Worm (Caenorhabditis elegans) whole organism, L4 larva: Measurements from ENCODE around the gene F44D12.19.

Source experiments
- T26A8.4 ChIP-seq: fragments of 200-800 bp; sonication (Bioruptor generic); IDR thresholded peaks from 2 replicates; pipeline ENCODE4 v1.3.6; 2022; ENCODE audit warnings: missing genetic modification characterization, missing compliant biosample characterization
- ama-1 ChIP-seq: fragments of 150-350 bp; optimal IDR thresholded peaks from 2 replicates; lab custom pipeline; 2014; ENCODE audit warnings: inconsistent platforms, mixed read lengths
- ceh-28 ChIP-seq: fragments of 150-350 bp; optimal IDR thresholded peaks from 2 replicates; lab custom pipeline; 2014; ENCODE audit warnings: missing biosample characterization, missing genetic modification reagents, missing genetic modification characterization
- ceh-32 ChIP-seq: sonication (generic microtip); optimal IDR thresholded peaks from 2 replicates; lab custom pipeline; 2016; ENCODE audit warnings: mild to moderate bottlenecking, missing genetic modification characterization, missing compliant biosample characterization; ENCODE audit not compliant: poor library complexity
- ces-1 ChIP-seq: fragments of 150-350 bp; sonication (generic microtip); optimal IDR thresholded peaks from 4 replicates; lab custom pipeline; 2014; ENCODE audit warnings: missing biosample characterization, missing genetic modification reagents, missing genetic modification characterization
- fkh-10 ChIP-seq: fragments of 150-350 bp; optimal IDR thresholded peaks from 2 replicates; lab custom pipeline; 2014; ENCODE audit warnings: missing biosample characterization, missing genetic modification reagents, missing genetic modification characterization
- lin-29 ChIP-seq: fragments of 200-800 bp; sonication (Bioruptor generic); IDR thresholded peaks from 2 replicates; pipeline ENCODE4 v1.3.6; 2022; ENCODE audit warnings: missing genetic modification reagents, missing genetic modification characterization, missing compliant biosample characterization
- mep-1 ChIP-seq: fragments of 150-350 bp; sonication (generic microtip); optimal IDR thresholded peaks from 3 replicates; lab custom pipeline; 2014; ENCODE audit warnings: missing biosample characterization, missing genetic modification characterization
- mxl-2 ChIP-seq: fragments of 200-800 bp; sonication (Bioruptor generic); conservative IDR thresholded peaks from 2 replicates; pipeline ENCODE4 v1.3.6; 2022; ENCODE audit warnings: missing genetic modification reagents, missing genetic modification characterization, missing compliant biosample characterization
- nhr-102 ChIP-seq: sonication (generic microtip); optimal IDR thresholded peaks from 2 replicates; lab custom pipeline; 2016; ENCODE audit warnings: mild to moderate bottlenecking, missing genetic modification characterization, moderate library complexity, missing compliant biosample characterization
- nhr-6 ChIP-seq: fragments of 150-350 bp; optimal IDR thresholded peaks from 2 replicates; lab custom pipeline; 2014; ENCODE audit warnings: missing biosample characterization, missing genetic modification characterization
- pqm-1 ChIP-seq: sonication (generic microtip); optimal IDR thresholded peaks from 2 replicates; lab custom pipeline; 2017; ENCODE audit warnings: missing biosample characterization, missing genetic modification characterization
- set-16 ChIP-seq: fragments of 200-800 bp; sonication (Bioruptor generic); IDR thresholded peaks from 2 replicates; pipeline ENCODE4 v1.3.6; 2022; ENCODE audit warnings: missing genetic modification reagents, missing genetic modification characterization, missing compliant biosample characterization
- skn-1 ChIP-seq: fragments of 150-350 bp; optimal IDR thresholded peaks from 2 replicates; lab custom pipeline; 2014; ENCODE audit warnings: missing biosample characterization, missing genetic modification characterization
- spr-3 ChIP-seq: fragments of 200-800 bp; sonication (Bioruptor generic); optimal IDR thresholded peaks from 2 replicates; lab custom pipeline; 2018; ENCODE audit warnings: mild to moderate bottlenecking, missing genetic modification characterization, missing compliant biosample characterization
- unc-62 ChIP-seq, 3 experiments: fragments of 150-350 bp in 1 of 3; sonication (generic microtip); optimal IDR thresholded peaks in 2 of 3; peaks in 1 of 3; 1 replicate in 1 of 3; 2 replicates in 2 of 3; lab custom pipeline; 2014 to 2017; ENCODE audit warnings: missing biosample characterization in 3 of 3, missing genetic modification characterization in 3 of 3, missing genetic modification reagents in 3 of 3, missing genotype in 1 of 3

Gene F44D12.19

ce11 chrIV:10065159-10065558 lies 43.8 kb downstream of the F44D12.19 start:
- TF ChIP-seq mep-1 (tag; lab: Kevin White, UChicago) = no peak
- TF ChIP-seq unc-62 (GFP tag; optimal IDR thresholded peaks at IDR 0.05 in 1 of 2; lab: Kevin White, UChicago) = peak in 1 of 2 experiments; percentile 80
- no peak for TF ChIP-seq unc-62 (tag; optimal IDR thresholded peaks at IDR 0.05; lab: Kevin White, UChicago)
- no peak for TF ChIP-seq spr-3 (GFP tag; lab: Kevin White, UChicago)

- TF ChIP-seq ama-1 = no peak
- no peak for TF ChIP-seq lin-29 (GFP tag; lab: Robert Waterston, UW)
- TF ChIP-seq ceh-28 (tag; lab: Kevin White, UChicago) = no peak
- no peak for TF ChIP-seq mep-1 (tag; lab: Kevin White, UChicago)
- no peak for TF ChIP-seq T26A8.4 (GFP tag; lab: Robert Waterston, UW)
- TF ChIP-seq ceh-32 (tag; lab: Kevin White, UChicago) = no peak
- peak; percentile 1 for TF ChIP-seq pqm-1 (tag; lab: Kevin White, UChicago)
- peak; percentile 59 for TF ChIP-seq nhr-6 (tag; lab: Kevin White, UChicago)
Observed at ce11 chrIV:10066456-10066855, 45.1 kb downstream of the F44D12.19 start.

- TF ChIP-seq fkh-10 (GFP tag; lab: Kevin White, UChicago) (peak; percentile 81), skn-1 (tag; lab: Kevin White, UChicago) (no peak), ces-1 (GFP tag; lab: Kevin White, UChicago) (peak; percentile 3), mxl-2 (GFP tag; lab: Robert Waterston, UW) (no peak), unc-62 (GFP tag; optimal IDR thresholded peaks at IDR 0.05 in 1 of 2; lab: Kevin White, UChicago) (peak in 1 of 2 experiments; percentile 21), unc-62 (tag; optimal IDR thresholded peaks at IDR 0.05; lab: Kevin White, UChicago) (no peak)
- TF ChIP-seq, all 104 proteins: peak for 3
Observed at ce11 chrIV:10067541-10067940, 46.2 kb downstream of the F44D12.19 start, which contains the start of gene cwn-2. Gene cwn-2, plus strand, starts transcription at chrIV:10067816.

ce11 chrIV:10068266-10068665 lies 46.9 kb downstream of the F44D12.19 start:
- TF ChIP-seq nhr-102 = no peak
- peak in 1 of 2 experiments; percentile 96 for TF ChIP-seq unc-62 (GFP tag; optimal IDR thresholded peaks at IDR 0.05 in 1 of 2; lab: Kevin White, UChicago)
- TF ChIP-seq unc-62 (tag; optimal IDR thresholded peaks at IDR 0.05; lab: Kevin White, UChicago) = no peak

ce11 chrIV:10071121-10071520 lies 49.7 kb downstream of the F44D12.19 start:
- peak; percentile 76 for TF ChIP-seq set-16 (GFP tag; lab: Robert Waterston, UW)
